Worm (Caenorhabditis elegans): ENCODE measurements around the gene glc-3.
"Not testable (repeated sequence)": the region's sequence is repeated elsewhere in the genome, so short reads cannot be mapped to it uniquely, and the experiment has no call there.

The glc-3 gene

DNA sequence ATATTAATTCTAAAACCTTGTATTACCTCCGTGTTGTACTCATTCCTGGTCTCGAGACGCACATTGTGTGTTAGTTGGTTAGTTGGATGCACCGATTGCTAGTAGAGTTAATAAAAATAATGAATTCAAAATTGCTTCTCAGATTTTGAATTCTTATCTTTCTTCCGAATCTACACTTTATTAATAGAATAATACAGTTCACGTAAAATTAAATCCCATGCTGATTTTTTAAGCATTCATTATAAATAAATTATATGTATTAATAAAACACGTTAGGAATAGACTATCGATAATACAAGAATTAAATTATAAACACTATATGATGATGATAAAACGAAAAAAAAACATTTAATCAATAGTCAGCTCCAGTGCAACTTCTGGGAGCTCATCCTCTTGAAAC, 15.0 kb upstream of the glc-3 start, which contains the start of gene ZC317.6:
Gene ZC317.6, minus strand, starts transcription at position 101 of the 400 bp plus-strand sequence.
- not testable (repeated sequence) for TF ChIP-seq ztf-28 (GFP tag; IDR thresholded peaks at IDR 0.05); nfyb-1 (GFP tag; IDR thresholded peaks at IDR 0.05); snpc-3.4 (tag; optimal IDR thresholded peaks at IDR 0.05)

DNA sequence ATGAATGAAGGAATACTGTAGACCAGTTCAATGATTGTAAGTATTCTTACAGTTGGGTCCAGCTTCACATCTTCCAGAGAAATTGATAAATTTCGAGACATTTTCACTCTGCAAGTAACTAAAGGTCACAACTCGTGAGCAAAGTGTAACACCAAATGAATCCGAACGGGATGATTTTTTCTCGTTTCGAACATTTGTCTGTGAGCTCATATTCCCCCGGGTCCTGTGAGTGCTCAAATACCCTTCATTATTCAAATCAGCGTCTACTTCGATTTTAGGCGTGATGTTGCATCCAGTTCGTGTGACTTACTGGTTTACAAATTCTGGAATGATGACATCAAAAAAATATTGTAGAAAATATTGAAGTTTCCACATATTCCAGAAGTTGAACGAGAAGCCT, 11.8 kb upstream of the glc-3 start, which contains the start of gene srg-68:
Gene srg-68, minus strand, starts transcription at position 101 of the 400 bp plus-strand sequence.
- no peak for TF ChIP-seq mcd-1 (GFP tag; IDR thresholded peaks at IDR 0.05)
- no peak for TF ChIP-seq aptf-3 (GFP tag; IDR thresholded peaks at IDR 0.05)
- no peak for TF ChIP-seq egl-18 (GFP tag; IDR thresholded peaks at IDR 0.05)
- no peak for TF ChIP-seq tlf-1 (GFP tag; optimal IDR thresholded peaks at IDR 0.05)
- no peak for TF ChIP-seq rec-8 (tag; optimal IDR thresholded peaks at IDR 0.05)

- TF ChIP-seq F57A8.1 (GFP tag; optimal IDR thresholded peaks at IDR 0.05) (no peak), dpl-1 (GFP tag; optimal IDR thresholded peaks at IDR 0.05) (no peak), pha-4 (tag; optimal IDR thresholded peaks at IDR 0.05) (no peak), somi-1 (GFP tag; optimal IDR thresholded peaks at IDR 0.05) (no peak), nhr-27 (tag; optimal IDR thresholded peaks at IDR 0.05) (no peak), sdz-38 (tag; optimal IDR thresholded peaks at IDR 0.05) (no peak), unc-130 (GFP tag; optimal IDR thresholded peaks at IDR 0.05) (no peak), ceh-100 (GFP tag; IDR thresholded peaks at IDR 0.05) (no peak), lin-40 (tag; optimal IDR thresholded peaks at IDR 0.05) (no peak), mcd-1 (GFP tag; IDR thresholded peaks at IDR 0.05) (no peak), nfyb-1 (GFP tag; IDR thresholded peaks at IDR 0.05) (no peak), madf-3 (GFP tag; IDR thresholded peaks at IDR 0.05) (no peak), madf-8 (GFP tag; conservative IDR thresholded peaks at IDR 0.05) (no peak)
Measured at ce11 chrV:5462894-5463293, 9.4 kb upstream of the glc-3 start, which contains the start of gene srg-67. TSS of gene srg-67 (minus strand) at chrV:5462994.

ce11 chrV:5459806-5460205, 6.3 kb upstream of the glc-3 start, which contains the start of gene ZC317.2:
TSS of gene ZC317.2 (plus strand) at chrV:5460106.
- TF ChIP-seq athp-1 (tag; optimal IDR thresholded peaks at IDR 0.05) (no peak), nhr-80 (tag; optimal IDR thresholded peaks at IDR 0.05) (no peak), bed-2 (GFP tag; IDR thresholded peaks at IDR 0.05) (no peak), B0336.3 (GFP tag; IDR thresholded peaks at IDR 0.05) (no peak), hmg-1.2 (GFP tag; IDR thresholded peaks at IDR 0.05) (no peak), F55B11.4 (tag; optimal IDR thresholded peaks at IDR 0.05; ENCODE audit: borderline replicate concordance, insufficient read depth) (no peak)

DNA sequence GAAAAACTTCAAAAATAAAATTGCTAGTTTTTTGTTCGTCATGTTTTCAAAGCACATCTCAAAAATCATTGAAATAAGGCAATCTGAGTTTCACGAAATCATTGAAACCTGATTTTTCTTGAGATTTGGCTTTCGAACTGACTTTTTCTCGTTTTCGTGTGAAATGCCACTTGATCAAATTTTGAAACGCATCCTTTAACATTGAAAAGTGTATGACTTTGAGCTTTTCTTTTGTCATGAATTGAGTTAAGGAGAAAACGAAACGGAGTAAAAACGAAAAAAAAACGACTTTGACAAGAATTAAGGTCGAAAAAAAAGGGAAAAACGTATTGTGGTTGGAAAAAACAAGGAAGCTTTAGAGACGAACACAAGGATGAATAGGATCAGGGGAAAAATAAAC, 1.4 kb upstream of the glc-3 start:
- TF ChIP-seq sdz-38 (tag; optimal IDR thresholded peaks at IDR 0.05), result no peak
- no peak for TF ChIP-seq let-526 (GFP tag; IDR thresholded peaks at IDR 0.05)
- no peak for TF ChIP-seq ztf-25 (GFP tag; IDR thresholded peaks at IDR 0.05)
- TF ChIP-seq B0336.3 (GFP tag; IDR thresholded peaks at IDR 0.05), result no peak
- TF ChIP-seq ekl-4 (GFP tag; IDR thresholded peaks at IDR 0.05), result no peak
- no peak for TF ChIP-seq Y56A3A.18 (GFP tag; IDR thresholded peaks at IDR 0.05)
- no peak for TF ChIP-seq Y53F4B.3 (GFP tag; IDR thresholded peaks at IDR 0.05)
- TF ChIP-seq ztf-3 (GFP tag; optimal IDR thresholded peaks at IDR 0.05), result no peak
- TF ChIP-seq B0035.1 (tag; optimal IDR thresholded peaks at IDR 0.05), result no peak
- TF ChIP-seq F33H1.4 (GFP tag; IDR thresholded peaks at IDR 0.05), result no peak
- TF ChIP-seq F22D6.2 (tag; optimal IDR thresholded peaks at IDR 0.05), result no peak
- TF ChIP-seq egrh-3 (GFP tag; IDR thresholded peaks at IDR 0.05), result no peak
- TF ChIP-seq nhr-80 (tag; optimal IDR thresholded peaks at IDR 0.05), result no peak
- TF ChIP-seq aptf-2 (GFP tag; conservative IDR thresholded peaks at IDR 0.05), result no peak
- TF ChIP-seq F37B4.10 (GFP tag; IDR thresholded peaks at IDR 0.05), result no peak
- no peak for TF ChIP-seq die-1 (tag; optimal IDR thresholded peaks at IDR 0.05)
- no peak for TF ChIP-seq F49E8.2 (tag; optimal IDR thresholded peaks at IDR 0.05; ENCODE audit: insufficient read depth)
- no peak for TF ChIP-seq snpc-4 (GFP tag; optimal IDR thresholded peaks at IDR 0.05)
- no peak for TF ChIP-seq snpc-4 (tag; optimal IDR thresholded peaks at IDR 0.05)

Data from whole organism, young adult.